Worm (Caenorhabditis elegans): Measurements from ENCODE around the gene igcm-3.

DNA sequence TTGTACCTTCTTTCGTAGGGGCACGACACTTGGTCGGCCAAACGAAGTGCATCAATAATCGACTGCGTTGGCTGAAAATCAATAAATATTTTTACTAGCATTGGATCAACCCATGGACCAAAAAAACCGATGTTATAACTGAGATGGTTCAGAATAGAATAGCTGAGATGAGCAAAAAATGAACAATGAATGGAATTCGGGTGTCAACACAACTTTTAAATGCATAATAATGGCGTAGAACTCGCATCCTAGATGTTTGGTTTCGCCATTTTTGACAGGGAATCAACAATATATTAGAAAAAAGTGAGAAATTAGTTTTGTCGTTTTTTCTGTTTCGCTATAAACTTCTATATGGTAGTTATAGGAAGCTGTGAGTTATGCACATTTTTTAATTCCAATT, 41.4 kb downstream of the igcm-3 start, which contains the start of gene F54G2.1:
- TF ChIP-seq lin-11 (tag; optimal IDR thresholded peaks at IDR 0.05) = no peak
- no peak for TF ChIP-seq madf-2 (tag; optimal IDR thresholded peaks at IDR 0.05)
- TF ChIP-seq pqm-1 (tag; optimal IDR thresholded peaks at IDR 0.05) = no peak
- no peak for TF ChIP-seq ama-1 (optimal IDR thresholded peaks at IDR 0.05)
- TF ChIP-seq ceh-14 (tag; optimal IDR thresholded peaks at IDR 0.05) = no peak
- TF ChIP-seq unc-42 (tag; optimal IDR thresholded peaks at IDR 0.05) = no peak
- no peak for TF ChIP-seq nhr-232 (tag; optimal IDR thresholded peaks at IDR 0.05)
- TF ChIP-seq ets-4 (tag; optimal IDR thresholded peaks at IDR 0.05) = no peak
- TF ChIP-seq pha-4 (tag; optimal IDR thresholded peaks at IDR 0.05) = no peak
